Worm (Caenorhabditis elegans) whole organism, L4 larva: ENCODE results near the gene tra-1.
A peak's percentile ranks its signal among the peaks of the same experiment; 100 is the strongest.

Source experiments
- F10B5.3 ChIP-seq: sonication (generic microtip); optimal IDR thresholded peaks from 2 replicates; lab custom pipeline; 2016; ENCODE audit warnings: mild to moderate bottlenecking, missing genetic modification characterization, missing compliant biosample characterization
- F49E8.2 ChIP-seq: sonication (generic microtip); optimal IDR thresholded peaks from 2 replicates; lab custom pipeline; 2016; ENCODE audit warnings: missing compliant biosample characterization, mild to moderate bottlenecking, missing genetic modification characterization, borderline replicate concordance
- R02D3.7 ChIP-seq: fragments of 150-350 bp; sonication (generic microtip); optimal IDR thresholded peaks from 3 replicates; lab custom pipeline; 2014; ENCODE audit warnings: missing biosample characterization, missing genetic modification characterization
- T20F7.1 ChIP-seq: fragments of 200-800 bp; sonication (Bioruptor generic); optimal IDR thresholded peaks from 2 replicates; lab custom pipeline; 2018; ENCODE audit warnings: mild to moderate bottlenecking, missing genetic modification characterization, missing compliant biosample characterization
- Y105C5A.15 ChIP-seq: fragments of 200-800 bp; sonication (Bioruptor generic); IDR thresholded peaks from 2 replicates; pipeline ENCODE4 v1.3.6; 2022; ENCODE audit warnings: missing genetic modification characterization, missing compliant biosample characterization
- ZK546.5 ChIP-seq, 2 experiments: sonication (generic microtip); optimal IDR thresholded peaks; 2 replicates each; lab custom pipeline; 2017; ENCODE audit warnings: missing biosample characterization in 2 of 2, missing genetic modification characterization in 2 of 2
- aha-1 ChIP-seq: fragments of 150-350 bp; peaks from one replicate; lab custom pipeline; 2014; ENCODE audit warnings: missing biosample characterization, missing genetic modification characterization
- ama-1 ChIP-seq: fragments of 150-350 bp; optimal IDR thresholded peaks from 2 replicates; lab custom pipeline; 2014; ENCODE audit warnings: inconsistent platforms, mixed read lengths
- ceh-32 ChIP-seq: sonication (generic microtip); optimal IDR thresholded peaks from 2 replicates; lab custom pipeline; 2016; ENCODE audit warnings: mild to moderate bottlenecking, missing genetic modification characterization, missing compliant biosample characterization; ENCODE audit not compliant: poor library complexity
- ceh-44 ChIP-seq: fragments of 200-800 bp; sonication (Bioruptor generic); IDR thresholded peaks from 2 replicates; pipeline ENCODE4 v1.3.6; 2022; ENCODE audit warnings: missing genetic modification reagents, missing genetic modification characterization, missing compliant biosample characterization
- ceh-82 ChIP-seq: sonication (generic microtip); optimal IDR thresholded peaks from 2 replicates; lab custom pipeline; 2017; ENCODE audit warnings: missing biosample characterization, missing genetic modification characterization
- ces-1 ChIP-seq: fragments of 150-350 bp; sonication (generic microtip); optimal IDR thresholded peaks from 4 replicates; lab custom pipeline; 2014; ENCODE audit warnings: missing biosample characterization, missing genetic modification reagents, missing genetic modification characterization
- ctbp-1 ChIP-seq: fragments of 200-800 bp; sonication (Bioruptor generic); IDR thresholded peaks from 2 replicates; pipeline ENCODE4 v1.3.6; 2022; ENCODE audit warnings: missing genetic modification reagents, missing genetic modification characterization, missing compliant biosample characterization
- daf-12 ChIP-seq: fragments of 150-350 bp; optimal IDR thresholded peaks from 2 replicates; lab custom pipeline; 2014; ENCODE audit warnings: missing biosample characterization, missing genetic modification reagents, missing genetic modification characterization
- daf-19 ChIP-seq: fragments of 200-800 bp; sonication (Bioruptor generic); conservative IDR thresholded peaks from 2 replicates; pipeline ENCODE4 v1.3.6; 2022; ENCODE audit warnings: missing genetic modification characterization, missing compliant biosample characterization
- daf-8 ChIP-seq: fragments of 200-800 bp; sonication (Bioruptor generic); IDR thresholded peaks from 2 replicates; pipeline ENCODE4 v1.3.6; 2022; ENCODE audit warnings: missing genetic modification characterization, missing compliant biosample characterization
- dmd-6 ChIP-seq: fragments of 200-800 bp; sonication (Bioruptor generic); IDR thresholded peaks from 2 replicates; pipeline ENCODE4 v1.3.6; 2022; ENCODE audit warnings: missing genetic modification reagents, missing genetic modification characterization, missing compliant biosample characterization
- dpl-1 ChIP-seq: fragments of 150-350 bp; optimal IDR thresholded peaks from 2 replicates; lab custom pipeline; 2014; ENCODE audit warnings: missing biosample characterization, missing genetic modification reagents, missing genetic modification characterization
- egl-27 ChIP-seq: sonication (generic microtip); optimal IDR thresholded peaks from 3 replicates; lab custom pipeline; 2017; ENCODE audit warnings: missing biosample characterization, missing genetic modification reagents, missing genetic modification characterization
- egl-43 ChIP-seq: fragments of 200-800 bp; sonication (Bioruptor generic); IDR thresholded peaks from 2 replicates; pipeline ENCODE4 v1.3.6; 2022; ENCODE audit warnings: missing genetic modification reagents, missing genetic modification characterization, missing compliant biosample characterization
- gei-8 ChIP-seq: fragments of 200-800 bp; sonication (Bioruptor generic); optimal IDR thresholded peaks from 2 replicates; lab custom pipeline; 2018; ENCODE audit warnings: mild to moderate bottlenecking, missing genetic modification characterization, missing compliant biosample characterization
- hlh-30 ChIP-seq: sonication (generic microtip); optimal IDR thresholded peaks from 2 replicates; lab custom pipeline; 2017; ENCODE audit warnings: antibody characterized with exemption, mild to moderate bottlenecking, missing genetic modification characterization, missing compliant biosample characterization; ENCODE audit not compliant: insufficient read depth
- lim-7 ChIP-seq: fragments of 200-800 bp; sonication (Bioruptor generic); IDR thresholded peaks from 2 replicates; pipeline ENCODE4 v1.3.6; 2022; ENCODE audit warnings: missing genetic modification characterization, missing compliant biosample characterization
- lin-15B ChIP-seq: fragments of 150-350 bp; sonication (generic microtip); optimal IDR thresholded peaks from 3 replicates; lab custom pipeline; 2014; ENCODE audit warnings: missing biosample characterization, missing genetic modification characterization
- lin-38 ChIP-seq: fragments of 200-800 bp; sonication (Bioruptor generic); IDR thresholded peaks from 2 replicates; pipeline ENCODE4 v1.3.6; 2022; ENCODE audit warnings: missing genetic modification reagents, missing genetic modification characterization, missing compliant biosample characterization
- madf-5 ChIP-seq, 2 experiments: fragments of 200-800 bp; sonication (Bioruptor generic); IDR thresholded peaks; 2 replicates each; pipeline ENCODE4 v1.3.6; 2022; ENCODE audit warnings: missing compliant biosample characterization in 2 of 2, missing genetic modification characterization in 2 of 2
- mep-1 ChIP-seq: fragments of 150-350 bp; sonication (generic microtip); optimal IDR thresholded peaks from 3 replicates; lab custom pipeline; 2014; ENCODE audit warnings: missing biosample characterization, missing genetic modification characterization
- mes-2 ChIP-seq: sonication (generic microtip); optimal IDR thresholded peaks from 2 replicates; lab custom pipeline; 2016; ENCODE audit warnings: missing genotype, mild to moderate bottlenecking, missing genetic modification characterization, missing compliant biosample characterization; ENCODE audit not compliant: poor library complexity, severe bottlenecking
- nhr-11 ChIP-seq: fragments of 150-350 bp; optimal IDR thresholded peaks from 2 replicates; lab custom pipeline; 2014; ENCODE audit warnings: missing biosample characterization, missing genetic modification characterization
- nhr-111 ChIP-seq: fragments of 200-800 bp; sonication (Bioruptor generic); optimal IDR thresholded peaks from 2 replicates; lab custom pipeline; 2018; ENCODE audit warnings: mild to moderate bottlenecking, missing genetic modification characterization, missing compliant biosample characterization
- nhr-237 ChIP-seq: sonication (generic microtip); optimal IDR thresholded peaks from 2 replicates; lab custom pipeline; 2017; ENCODE audit warnings: missing biosample characterization, missing genetic modification characterization
- nhr-28 ChIP-seq: fragments of 150-350 bp; optimal IDR thresholded peaks from 2 replicates; lab custom pipeline; 2014; ENCODE audit warnings: missing biosample characterization, missing genetic modification characterization
- nhr-41 ChIP-seq: fragments of 200-800 bp; sonication (Bioruptor generic); IDR thresholded peaks from 2 replicates; pipeline ENCODE4 v1.3.6; 2022; ENCODE audit warnings: missing genetic modification reagents, missing genetic modification characterization, missing compliant biosample characterization
- nhr-48 ChIP-seq: sonication (generic microtip); optimal IDR thresholded peaks from 2 replicates; lab custom pipeline; 2016; ENCODE audit warnings: mild to moderate bottlenecking, missing genetic modification characterization, missing compliant biosample characterization
- nhr-6 ChIP-seq: fragments of 150-350 bp; optimal IDR thresholded peaks from 2 replicates; lab custom pipeline; 2014; ENCODE audit warnings: missing biosample characterization, missing genetic modification characterization
- nhr-76 ChIP-seq: fragments of 150-350 bp; optimal IDR thresholded peaks from 2 replicates; lab custom pipeline; 2014; ENCODE audit warnings: missing biosample characterization, missing genetic modification characterization
- pha-4 ChIP-seq, 2 experiments: fragments of 150-350 bp in 1 of 2; fragments of 200-800 bp in 1 of 2; sonication (Bioruptor generic) in 1 of 2; IDR thresholded peaks in 1 of 2; optimal IDR thresholded peaks in 1 of 2; 2 replicates each; pipeline versions ENCODE4 v1.3.6 to Lab custom; 2014 to 2022; ENCODE audit warnings: missing genetic modification characterization in 2 of 2, missing genetic modification reagents in 2 of 2, missing biosample characterization in 1 of 2, missing compliant biosample characterization in 1 of 2
- php-3 ChIP-seq: fragments of 200-800 bp; sonication (Bioruptor generic); IDR thresholded peaks from 2 replicates; pipeline ENCODE4 v1.3.6; 2022; ENCODE audit warnings: missing genetic modification reagents, missing genetic modification characterization, missing compliant biosample characterization
- pqm-1 ChIP-seq: sonication (generic microtip); optimal IDR thresholded peaks from 2 replicates; lab custom pipeline; 2017; ENCODE audit warnings: missing biosample characterization, missing genetic modification characterization
- sdz-12 ChIP-seq: fragments of 200-800 bp; sonication (Bioruptor generic); optimal IDR thresholded peaks from 2 replicates; lab custom pipeline; 2018; ENCODE audit warnings: mild to moderate bottlenecking, missing genetic modification characterization, missing compliant biosample characterization
- set-16 ChIP-seq: fragments of 200-800 bp; sonication (Bioruptor generic); IDR thresholded peaks from 2 replicates; pipeline ENCODE4 v1.3.6; 2022; ENCODE audit warnings: missing genetic modification reagents, missing genetic modification characterization, missing compliant biosample characterization
- snpc-4 ChIP-seq: fragments of 150-350 bp; optimal IDR thresholded peaks from 2 replicates; lab custom pipeline; 2014; ENCODE audit warnings: missing biosample characterization, missing genetic modification characterization
- spr-1 ChIP-seq: sonication (generic microtip); optimal IDR thresholded peaks from 2 replicates; lab custom pipeline; 2016; ENCODE audit warnings: mild to moderate bottlenecking, missing genetic modification characterization, missing compliant biosample characterization
- spr-3 ChIP-seq: fragments of 200-800 bp; sonication (Bioruptor generic); optimal IDR thresholded peaks from 2 replicates; lab custom pipeline; 2018; ENCODE audit warnings: mild to moderate bottlenecking, missing genetic modification characterization, missing compliant biosample characterization
- tra-1 ChIP-seq: fragments of 200-800 bp; sonication (Bioruptor generic); IDR thresholded peaks from 2 replicates; pipeline ENCODE4 v1.3.6; 2022; ENCODE audit warnings: missing genetic modification reagents, missing genetic modification characterization, missing compliant biosample characterization
- unc-130 ChIP-seq: sonication (generic microtip); optimal IDR thresholded peaks from 2 replicates; lab custom pipeline; 2016; ENCODE audit warnings: missing genetic modification reagents, missing genetic modification characterization, missing compliant biosample characterization
- unc-62 ChIP-seq, 3 experiments: fragments of 150-350 bp in 1 of 3; sonication (generic microtip); optimal IDR thresholded peaks in 2 of 3; peaks in 1 of 3; 1 replicate in 1 of 3; 2 replicates in 2 of 3; lab custom pipeline; 2014 to 2017; ENCODE audit warnings: missing biosample characterization in 3 of 3, missing genetic modification characterization in 3 of 3, missing genetic modification reagents in 3 of 3, missing genotype in 1 of 3
- vab-7 ChIP-seq: fragments of 200-800 bp; sonication (Bioruptor generic); IDR thresholded peaks from 2 replicates; pipeline ENCODE4 v1.3.6; 2022; ENCODE audit warnings: missing genetic modification reagents, missing genetic modification characterization, missing compliant biosample characterization
- zag-1 ChIP-seq: fragments of 150-350 bp; optimal IDR thresholded peaks from 2 replicates; lab custom pipeline; 2014; ENCODE audit warnings: missing biosample characterization, missing genetic modification characterization
- zfp-2 ChIP-seq: sonication (generic microtip); optimal IDR thresholded peaks from 2 replicates; lab custom pipeline; 2016; ENCODE audit warnings: mild to moderate bottlenecking, missing genetic modification characterization, missing compliant biosample characterization
- zip-11 ChIP-seq: fragments of 200-800 bp; sonication (Bioruptor generic); IDR thresholded peaks from 2 replicates; pipeline ENCODE4 v1.3.6; 2022; ENCODE audit warnings: missing genetic modification characterization, missing compliant biosample characterization

The tra-1 gene

ce11 chrIII:11175642-11176217 lies 19.3 kb downstream of the tra-1 start:
- TF ChIP-seq nhr-28 (tag; lab: Kevin White, UChicago): no peak
- no peak for TF ChIP-seq lim-7
- no peak for TF ChIP-seq pqm-1
- 0 out of 2 replicates have a peak, but pooled peaks have one; percentile 7 for TF ChIP-seq vab-7 (GFP tag; lab: Robert Waterston, UW)
- no peak for TF ChIP-seq nhr-76 (tag; lab: Kevin White, UChicago)
- TF ChIP-seq pha-4 (GFP tag; IDR thresholded peaks at IDR 0.05; lab: Robert Waterston, UW): 0 out of 2 replicates have a peak, but pooled peaks have one; percentile 17
- no peak for TF ChIP-seq pha-4 (tag; optimal IDR thresholded peaks at IDR 0.05; lab: Kevin White, UChicago)
- TF ChIP-seq daf-19 (GFP tag; lab: Robert Waterston, UW): no peak
- no peak for TF ChIP-seq ceh-44
- no peak for TF ChIP-seq hlh-30 (tag; lab: Kevin White, UChicago)
- no peak for TF ChIP-seq T20F7.1 (GFP tag; lab: Kevin White, UChicago)
- TF ChIP-seq F49E8.2 (tag; lab: Kevin White, UChicago): no peak
- no peak for TF ChIP-seq nhr-41 (GFP tag; lab: Robert Waterston, UW)
- no peak for TF ChIP-seq F10B5.3
- TF ChIP-seq lin-38 (GFP tag; lab: Robert Waterston, UW): no peak
- no peak for TF ChIP-seq dpl-1 (GFP tag; lab: Kevin White, UChicago)
- TF ChIP-seq dmd-6 (GFP tag; lab: Robert Waterston, UW): no peak
- no peak for TF ChIP-seq lin-15B (tag; lab: Kevin White, UChicago)
- TF ChIP-seq sdz-12 (GFP tag; lab: Kevin White, UChicago): peak; percentile 3
- no peak for TF ChIP-seq zfp-2
- TF ChIP-seq ctbp-1 (GFP tag; lab: Robert Waterston, UW): no peak
- no peak for TF ChIP-seq gei-8 (GFP tag; lab: Kevin White, UChicago)
- no peak for TF ChIP-seq ZK546.5 (tag; optimal IDR thresholded peaks at IDR 0.05; lab: Kevin White, UChicago)
- no peak for TF ChIP-seq unc-130 (GFP tag; lab: Kevin White, UChicago)
- TF ChIP-seq mes-2 (tag; lab: Kevin White, UChicago): no peak
- no peak for TF ChIP-seq snpc-4
- TF ChIP-seq madf-5 (GFP tag; IDR thresholded peaks at IDR 0.05; lab: Robert Waterston, UW): no peak
- no peak for TF ChIP-seq php-3 (GFP tag; lab: Robert Waterston, UW)
- no peak for TF ChIP-seq zip-11 (GFP tag; lab: Robert Waterston, UW)
- TF ChIP-seq aha-1 (tag; lab: Kevin White, UChicago): peak; percentile 96
- TF ChIP-seq zag-1 (tag; lab: Kevin White, UChicago): no peak
- TF ChIP-seq ces-1 (GFP tag; lab: Kevin White, UChicago): no peak
- TF ChIP-seq nhr-11 (tag; lab: Kevin White, UChicago): no peak
- TF ChIP-seq nhr-6 (tag; lab: Kevin White, UChicago): no peak
- TF ChIP-seq egl-27 (tag; lab: Kevin White, UChicago): no peak
- TF ChIP-seq ama-1 (lab: Kevin White, UChicago): no peak
- no peak for TF ChIP-seq spr-1 (tag; lab: Kevin White, UChicago)
- TF ChIP-seq unc-62 (GFP tag; optimal IDR thresholded peaks at IDR 0.05 in 1 of 2; lab: Kevin White, UChicago): peak in 1 of 2 experiments; percentile 58
- TF ChIP-seq unc-62 (tag; optimal IDR thresholded peaks at IDR 0.05; lab: Kevin White, UChicago): no peak
- TF ChIP-seq R02D3.7: no peak
- TF ChIP-seq daf-12 (tag; lab: Kevin White, UChicago): no peak
- no peak for TF ChIP-seq nhr-48 (tag; lab: Kevin White, UChicago)
- TF ChIP-seq spr-3 (GFP tag; lab: Kevin White, UChicago): no peak
- 0 out of 2 replicates have a peak, but pooled peaks have one; percentile 10 for TF ChIP-seq tra-1 (GFP tag; lab: Robert Waterston, UW)
- TF ChIP-seq set-16 (GFP tag; lab: Robert Waterston, UW): peak; percentile 81
- TF ChIP-seq ceh-82 (tag; lab: Kevin White, UChicago): no peak
- TF ChIP-seq Y105C5A.15 (GFP tag; lab: Robert Waterston, UW): no peak
- TF ChIP-seq nhr-111 (GFP tag; lab: Kevin White, UChicago): no peak
- no peak for TF ChIP-seq daf-8
- TF ChIP-seq egl-43 (GFP tag; lab: Robert Waterston, UW): peak; percentile 13; the same call in 1 of the 2 replicates
- no peak for TF ChIP-seq nhr-237 (tag; lab: Kevin White, UChicago)
- no peak for TF ChIP-seq mep-1 (tag; lab: Kevin White, UChicago)
- no peak for TF ChIP-seq ceh-32 (tag; lab: Kevin White, UChicago)
